Fruit fly (Drosophila melanogaster): ENCODE results near the gene CG45690.

The CG45690 gene

dm6 chr2L:10676933-10677714, 19.0 kb downstream of the CG45690 start, which contains the start of gene CG17104 (continued):
- TF ChIP-seq Ets96B (tag; optimal IDR thresholded peaks at IDR 0.05) (peak; percentile 72), CG10669 (GFP tag; optimal IDR thresholded peaks at IDR 0.05) (peak; percentile 63), Sox15 (GFP tag; optimal IDR thresholded peaks at IDR 0.05) (peak; percentile 35), CG1621 (tag; optimal IDR thresholded peaks at IDR 0.05) (peak; percentile 55), Eip75B (GFP tag; optimal IDR thresholded peaks at IDR 0.05) (peak; percentile 73), svp (GFP tag) (peak; percentile 79), eg (GFP tag; IDR thresholded peaks at IDR 0.05) (peak; percentile 73), fd59A (GFP tag; optimal IDR thresholded peaks at IDR 0.05) (peak; percentile 42), CG11762 (GFP tag; optimal IDR thresholded peaks at IDR 0.05; ENCODE audit: insufficient read depth) (peak; percentile 61), CG16779 (tag; optimal IDR thresholded peaks at IDR 0.05) (no peak), CG7368 (GFP tag; optimal IDR thresholded peaks at IDR 0.05) (peak; percentile 19), Smox (GFP tag; optimal IDR thresholded peaks at IDR 0.05) (peak; percentile 55)

dm6 chr2L:10677715-10678088, 19.6 kb downstream of the CG45690 start:
- peak; percentile 4; the same call in 1 of the 2 replicates for TF ChIP-seq CG15336 (GFP tag; IDR thresholded peaks at IDR 0.05)
- peak; percentile 26 for TF ChIP-seq CG32006 (GFP tag; optimal IDR thresholded peaks at IDR 0.05)
- no peak for TF ChIP-seq pdm3 (GFP tag; optimal IDR thresholded peaks at IDR 0.05)
- no peak for TF ChIP-seq topi (GFP tag; optimal IDR thresholded peaks at IDR 0.05)

dm6 chr2L:10679568-10679967, 21.5 kb downstream of the CG45690 start:
- TF ChIP-seq Hr4 (GFP tag; optimal IDR thresholded peaks at IDR 0.05) (peak; percentile 35), CG15336 (GFP tag; IDR thresholded peaks at IDR 0.05) (0 out of 2 replicates have a peak, but pooled peaks have one; percentile 30), CG11902 (GFP tag; optimal IDR thresholded peaks at IDR 0.05) (no peak), Eip78C (GFP tag) (peak; percentile 61), CG6163 (GFP tag; IDR thresholded peaks at IDR 0.05) (0 out of 3 replicates have a peak, but pooled peaks have one; percentile 26), Met (GFP tag; optimal IDR thresholded peaks at IDR 0.05) (peak; percentile 5), CG32006 (GFP tag; optimal IDR thresholded peaks at IDR 0.05) (peak; percentile 16), CG8119 (GFP tag; IDR thresholded peaks at IDR 0.05) (peak; percentile 31; the same call in 1 of the 3 replicates), salr (GFP tag; optimal IDR thresholded peaks at IDR 0.05) (no peak), CG6276 (GFP tag; optimal IDR thresholded peaks at IDR 0.05) (no peak), svp (GFP tag) (peak; percentile 59)

- no peak for TF ChIP-seq CG11762 (GFP tag; optimal IDR thresholded peaks at IDR 0.05; ENCODE audit: insufficient read depth)
- no peak for TF ChIP-seq Sox102F (GFP tag; optimal IDR thresholded peaks at IDR 0.05)
- no peak for TF ChIP-seq fd59A (GFP tag; optimal IDR thresholded peaks at IDR 0.05)
- TF ChIP-seq fkh (GFP tag; optimal IDR thresholded peaks at IDR 0.05) = no peak
- no peak for TF ChIP-seq Lpt (GFP tag; optimal IDR thresholded peaks at IDR 0.05)
- no peak for TF ChIP-seq CG9139 (GFP tag; optimal IDR thresholded peaks at IDR 0.05)
- TF ChIP-seq CG1621 (tag; optimal IDR thresholded peaks at IDR 0.05) = no peak
- no peak for TF ChIP-seq CG31627 (GFP tag; optimal IDR thresholded peaks at IDR 0.05)
- TF ChIP-seq salr (GFP tag; optimal IDR thresholded peaks at IDR 0.05) = no peak
- TF ChIP-seq CG16779 (tag; optimal IDR thresholded peaks at IDR 0.05) = no peak
- no peak for TF ChIP-seq Sox15 (GFP tag; optimal IDR thresholded peaks at IDR 0.05)
- no peak for TF ChIP-seq lz (GFP tag; optimal IDR thresholded peaks at IDR 0.05)
- TF ChIP-seq Eip75B (GFP tag; optimal IDR thresholded peaks at IDR 0.05) = no peak
- no peak for TF ChIP-seq CG6163 (GFP tag; IDR thresholded peaks at IDR 0.05)
- TF ChIP-seq dac (GFP tag; optimal IDR thresholded peaks at IDR 0.05) = no peak
- no peak for TF ChIP-seq CG6792 (GFP tag; optimal IDR thresholded peaks at IDR 0.05)
- no peak for TF ChIP-seq CG11294 (GFP tag; IDR thresholded peaks at IDR 0.05)
- no peak for TF ChIP-seq Eip93F (GFP tag; optimal IDR thresholded peaks at IDR 0.05)
- no peak for TF ChIP-seq net (GFP tag; optimal IDR thresholded peaks at IDR 0.05)
- no peak for TF ChIP-seq achi (GFP tag; optimal IDR thresholded peaks at IDR 0.05)
- no peak; the same call in 2 of the 3 replicates for TF ChIP-seq eg (GFP tag; IDR thresholded peaks at IDR 0.05)
- TF ChIP-seq CG10631 (GFP tag; optimal IDR thresholded peaks at IDR 0.05) = no peak
- no peak for TF ChIP-seq CG4318 (GFP tag; optimal IDR thresholded peaks at IDR 0.05)
- peak; percentile 0 for TF ChIP-seq acj6 (GFP tag; optimal IDR thresholded peaks at IDR 0.05)
- no peak for TF ChIP-seq CG6276 (GFP tag; optimal IDR thresholded peaks at IDR 0.05)
- TF ChIP-seq pdm3 (GFP tag; optimal IDR thresholded peaks at IDR 0.05) = no peak
- TF ChIP-seq cyc (GFP tag; optimal IDR thresholded peaks at IDR 0.05) = no peak
- no peak for TF ChIP-seq Gug (GFP tag; IDR thresholded peaks at IDR 0.05)
- TF ChIP-seq svp (GFP tag) = no peak
- peak; percentile 69 for TF ChIP-seq Eip78C (GFP tag)
- TF ChIP-seq Hr39 (GFP tag; optimal IDR thresholded peaks at IDR 0.05) = no peak
- no peak for TF ChIP-seq Met (GFP tag; optimal IDR thresholded peaks at IDR 0.05)
- TF ChIP-seq CG34406 (GFP tag; optimal IDR thresholded peaks at IDR 0.05) = no peak
Observed at dm6 chr2L:10680584-10681080, 22.6 kb downstream of the CG45690 start, which contains the start of gene CG17105. Gene CG17105, plus strand, starts transcription at chr2L:10681030.
